Worm (Caenorhabditis elegans): Measurements from ENCODE around the gene E03H12.4.

DNA sequence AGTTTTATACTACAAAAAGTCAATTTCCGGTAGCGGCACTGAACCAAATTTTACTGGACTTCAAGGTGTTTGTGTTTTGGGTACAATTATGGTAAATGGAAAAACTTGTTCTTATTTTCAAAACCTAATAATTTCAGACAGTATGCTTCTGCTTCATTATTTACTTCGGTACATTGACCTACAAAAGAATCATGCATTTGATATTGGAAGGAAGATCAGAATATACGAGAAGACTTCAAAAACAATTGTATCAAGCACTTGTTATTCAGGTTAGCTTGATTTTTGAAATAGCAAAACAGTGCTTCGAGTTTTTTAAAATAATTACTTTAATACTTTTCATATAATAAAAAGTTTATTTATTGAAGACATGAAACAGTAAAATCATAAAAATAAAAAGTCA lies 10.7 kb downstream of the E03H12.4 start:
- no peak for TF ChIP-seq ztf-11 (tag; optimal IDR thresholded peaks at IDR 0.05)
- no peak for TF ChIP-seq Y55F3AM.14 (GFP tag; optimal IDR thresholded peaks at IDR 0.05)
- no peak for TF ChIP-seq nhr-129 (tag; optimal IDR thresholded peaks at IDR 0.05)
- TF ChIP-seq nhr-6 (tag; optimal IDR thresholded peaks at IDR 0.05) = no peak
- TF ChIP-seq aly-2 (tag; optimal IDR thresholded peaks at IDR 0.05) = no peak
- TF ChIP-seq unc-55 (GFP tag; optimal IDR thresholded peaks at IDR 0.05) = no peak
- TF ChIP-seq unc-62 (GFP tag; optimal IDR thresholded peaks at IDR 0.05) = no peak
- TF ChIP-seq ama-1 (optimal IDR thresholded peaks at IDR 0.05) = no peak
- TF ChIP-seq unc-39 (tag; optimal IDR thresholded peaks at IDR 0.05) = no peak

All from whole organism, L2 larva.